Worm (Caenorhabditis elegans): ENCODE measurements around the gene vps-29.

- no peak for TF ChIP-seq W03F9.2 (tag; optimal IDR thresholded peaks at IDR 0.05)
- no peak for TF ChIP-seq dao-5 (tag; optimal IDR thresholded peaks at IDR 0.05)
Observed at ce11 chrIII:10149910-10150309, 37.1 kb upstream of the vps-29 start.
